Worm (Caenorhabditis elegans) whole organism, midembryonic: ENCODE data around the gene srx-92.
"Not testable (repeated sequence)": the region's sequence is repeated elsewhere in the genome, so short reads cannot be mapped to it uniquely, and the experiment has no call there.

Experiments
- T22C8.4 ChIP-seq: fragments of 200-800 bp; sonication (Bioruptor generic); IDR thresholded peaks from 2 replicates; pipeline ENCODE4 v1.3.6; 2022; ENCODE audit warnings: missing genetic modification characterization, missing compliant biosample characterization
- cog-1 ChIP-seq: sonication (generic microtip); optimal IDR thresholded peaks from 2 replicates; lab custom pipeline; 2016; ENCODE audit warnings: missing genetic modification characterization, missing compliant biosample characterization
- flt-1 ChIP-seq: fragments of 200-800 bp; sonication (Bioruptor generic); IDR thresholded peaks from 2 replicates; pipeline ENCODE4 v1.3.6; 2022; ENCODE audit warnings: missing genetic modification characterization, missing compliant biosample characterization
- klf-2 ChIP-seq: fragments of 200-800 bp; sonication (Bioruptor generic); conservative IDR thresholded peaks from 2 replicates; pipeline ENCODE4 v1.3.6; 2022; ENCODE audit warnings: missing genetic modification reagents, missing genetic modification characterization, missing compliant biosample characterization
- med-1 ChIP-seq: sonication (generic microtip); optimal IDR thresholded peaks from 2 replicates; lab custom pipeline; 2017; ENCODE audit warnings: missing genetic modification characterization, mild to moderate bottlenecking, missing compliant biosample characterization, antibody characterized with exemption, missing genetic modification reagents; ENCODE audit not compliant: insufficient read depth
- ref-1 ChIP-seq: fragments of 200-800 bp; sonication (Bioruptor generic); conservative IDR thresholded peaks from 2 replicates; pipeline ENCODE4 v1.3.6; 2022; ENCODE audit warnings: missing genetic modification reagents, missing genetic modification characterization, missing compliant biosample characterization
- tab-1 ChIP-seq: fragments of 200-800 bp; sonication (Bioruptor generic); IDR thresholded peaks from 2 replicates; pipeline ENCODE4 v1.3.6; 2022; ENCODE audit warnings: missing genetic modification characterization, missing compliant biosample characterization
- ztf-23 ChIP-seq: fragments of 200-800 bp; sonication (Bioruptor generic); IDR thresholded peaks from 2 replicates; pipeline ENCODE4 v1.3.6; 2022; ENCODE audit warnings: missing genetic modification reagents, missing genetic modification characterization, missing compliant biosample characterization
- ztf-29 ChIP-seq: fragments of 200-800 bp; sonication (Bioruptor generic); IDR thresholded peaks from 2 replicates; pipeline ENCODE4 v1.3.6; 2022; ENCODE audit warnings: missing genetic modification reagents, missing genetic modification characterization, missing compliant biosample characterization

The srx-92 gene

DNA sequence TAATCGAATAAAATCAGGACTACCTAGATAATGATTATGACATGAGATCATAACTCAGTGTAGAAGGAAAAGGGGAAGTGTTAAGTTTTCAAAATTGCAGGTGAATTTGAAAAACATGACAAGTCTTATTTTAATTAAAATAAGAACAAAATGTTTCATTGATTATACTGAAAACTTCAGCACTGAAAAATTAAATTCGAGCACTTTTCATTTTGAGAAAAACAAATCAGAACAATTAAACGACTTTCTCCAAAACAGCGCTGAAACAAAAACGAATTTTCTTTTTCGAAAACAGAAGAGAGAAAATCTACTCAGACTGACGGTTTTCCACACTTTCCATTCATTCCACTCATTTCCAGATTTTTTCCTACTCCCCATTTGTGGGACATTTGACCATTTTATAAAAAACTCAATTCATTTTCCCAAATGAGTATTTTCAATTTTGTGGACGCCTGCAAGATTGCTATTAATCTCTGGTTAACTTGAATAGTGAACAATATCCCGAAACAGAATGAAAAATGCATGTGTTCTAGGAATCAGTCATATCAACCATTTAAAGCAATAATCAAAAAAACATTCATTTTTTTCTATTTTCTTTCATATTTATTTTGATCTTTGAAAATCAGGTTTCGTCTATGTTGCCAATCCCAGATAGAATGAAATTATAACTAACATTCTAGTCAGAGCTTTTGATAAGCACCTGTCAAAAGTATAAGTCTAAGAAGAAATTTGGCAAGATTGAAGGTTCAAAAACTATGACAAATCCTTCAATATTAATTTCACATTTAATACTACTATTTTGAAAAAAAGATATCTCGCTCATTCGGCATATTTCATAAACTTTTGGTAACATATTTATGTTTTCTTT is 27.2 kb upstream of the srx-92 start, which contains the start of the genes srh-231 and srh-275:
Gene srh-231 (minus strand): TSS at position 51 of the 868 bp plus-strand sequence.
Gene srh-275 (plus strand): TSS at position 818 of the 868 bp plus-strand sequence.
- TF ChIP-seq klf-2 (GFP tag; lab: Robert Waterston, UW) (no peak), med-1 (GFP tag; lab: Kevin White, UChicago) (no peak), flt-1 (no peak), tab-1 (GFP tag; lab: Robert Waterston, UW) (no peak), ref-1 (GFP tag; lab: Robert Waterston, UW) (no peak), cog-1 (tag; lab: Kevin White, UChicago) (no peak)

DNA sequence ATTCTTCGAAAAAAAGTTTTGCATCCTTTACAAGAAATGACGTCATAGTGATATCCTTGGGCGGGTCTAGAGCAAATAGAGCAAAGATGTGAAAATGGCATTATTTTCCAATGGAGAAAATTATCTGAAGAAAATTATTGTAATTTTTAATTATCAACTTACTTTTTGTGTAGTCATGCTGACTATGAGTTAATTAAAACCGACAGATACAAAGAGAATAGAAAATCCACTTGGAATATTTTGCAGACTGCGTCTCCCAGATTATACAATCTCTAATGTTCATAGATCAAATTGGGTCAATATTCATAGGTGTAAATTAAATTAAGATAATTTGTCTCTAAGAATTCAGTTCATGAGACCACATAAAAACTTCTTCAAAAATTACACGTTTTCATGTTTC is 24.4 kb upstream of the srx-92 start, which contains the start of gene nhr-149:
Gene nhr-149 (minus strand): TSS at position 101 of the 400 bp plus-strand sequence.
- TF ChIP-seq cog-1 (tag; lab: Kevin White, UChicago) = no peak
- TF ChIP-seq flt-1 = no peak

DNA sequence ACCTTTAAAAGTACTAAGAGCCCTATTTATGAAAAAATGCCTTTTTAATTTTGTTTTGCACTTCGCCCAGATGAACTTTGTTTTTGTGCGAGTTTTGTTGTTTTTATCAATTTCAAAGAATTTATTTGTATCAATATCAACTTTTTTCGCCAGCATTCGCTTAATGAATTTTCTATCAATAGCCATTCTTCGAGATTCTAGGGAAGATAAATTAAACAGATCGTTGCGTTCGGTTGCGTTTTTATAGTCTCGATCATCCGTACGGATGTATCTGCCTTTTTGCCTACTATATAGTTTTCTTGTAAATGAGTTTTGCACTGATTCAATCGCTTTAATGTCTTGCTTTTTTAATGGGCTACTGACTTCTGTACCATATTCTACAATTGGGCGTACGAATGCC is 20.3 kb upstream of the srx-92 start, which contains the start of gene nhr-147:
Gene nhr-147 (plus strand): TSS at position 301 of the 400 bp plus-strand sequence.
- not testable (repeated sequence) for TF ChIP-seq ref-1 (GFP tag; lab: Robert Waterston, UW); ztf-23; med-1 (GFP tag; lab: Kevin White, UChicago)

DNA sequence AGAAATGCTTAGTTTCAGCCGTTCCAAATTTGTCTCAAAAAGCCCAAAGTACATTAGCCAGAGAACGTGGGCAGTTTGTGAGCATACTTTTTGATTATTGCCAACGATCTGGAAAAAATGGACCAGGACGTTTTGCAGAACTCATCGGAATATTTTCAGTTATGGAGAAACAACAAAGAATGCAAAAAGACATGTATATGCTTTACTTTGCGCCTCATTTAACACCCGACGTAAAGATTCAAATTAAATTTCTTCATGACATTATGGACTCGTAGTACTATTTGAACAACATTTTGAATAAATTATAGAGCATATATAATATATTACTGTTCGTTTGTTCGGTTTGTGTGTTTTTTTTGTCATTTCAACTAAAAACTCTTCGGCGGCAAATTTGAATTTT is 18.3 kb upstream of the srx-92 start, which contains the start of gene srh-244:
Gene srh-244 (plus strand): TSS at position 301 of the 400 bp plus-strand sequence.
- TF ChIP-seq klf-2 (GFP tag; lab: Robert Waterston, UW) (no peak), tab-1 (GFP tag; lab: Robert Waterston, UW) (no peak), T22C8.4 (GFP tag; lab: Robert Waterston, UW) (no peak), ztf-23 (no peak), med-1 (GFP tag; lab: Kevin White, UChicago) (no peak)

DNA sequence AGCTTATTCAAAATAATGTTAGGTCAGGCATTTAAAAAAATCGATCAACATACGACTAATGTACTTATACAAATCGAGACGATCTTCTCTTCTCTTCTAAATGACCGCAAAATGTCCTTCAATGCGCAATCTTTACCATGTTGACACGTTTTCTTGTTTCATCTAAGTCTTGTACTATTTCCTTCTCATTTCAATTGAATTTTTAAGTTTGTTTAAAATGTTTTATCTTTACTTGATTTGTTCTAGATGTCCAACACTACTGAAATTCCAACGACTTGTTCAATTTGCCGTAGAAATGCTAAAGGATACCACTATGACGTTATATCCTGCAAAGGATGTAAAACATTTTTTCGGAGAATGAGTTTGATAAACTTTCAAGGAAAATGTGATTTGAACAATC is 16.8 kb upstream of the srx-92 start, which contains the start of the genes nhr-263 and nhr-148:
Gene nhr-263 (minus strand): TSS at position 101 of the 400 bp plus-strand sequence.
Gene nhr-148 (plus strand): TSS at position 215 of the 400 bp plus-strand sequence.
- no peak for TF ChIP-seq cog-1 (tag; lab: Kevin White, UChicago)
- TF ChIP-seq T22C8.4 (GFP tag; lab: Robert Waterston, UW) = no peak
- no peak for TF ChIP-seq med-1 (GFP tag; lab: Kevin White, UChicago)
- TF ChIP-seq ztf-23 = no peak
- no peak for TF ChIP-seq tab-1 (GFP tag; lab: Robert Waterston, UW)
- TF ChIP-seq klf-2 (GFP tag; lab: Robert Waterston, UW) = no peak
- TF ChIP-seq ref-1 (GFP tag; lab: Robert Waterston, UW) = no peak
- TF ChIP-seq flt-1 = no peak
- TF ChIP-seq ztf-29 (GFP tag; lab: Robert Waterston, UW) = no peak

DNA sequence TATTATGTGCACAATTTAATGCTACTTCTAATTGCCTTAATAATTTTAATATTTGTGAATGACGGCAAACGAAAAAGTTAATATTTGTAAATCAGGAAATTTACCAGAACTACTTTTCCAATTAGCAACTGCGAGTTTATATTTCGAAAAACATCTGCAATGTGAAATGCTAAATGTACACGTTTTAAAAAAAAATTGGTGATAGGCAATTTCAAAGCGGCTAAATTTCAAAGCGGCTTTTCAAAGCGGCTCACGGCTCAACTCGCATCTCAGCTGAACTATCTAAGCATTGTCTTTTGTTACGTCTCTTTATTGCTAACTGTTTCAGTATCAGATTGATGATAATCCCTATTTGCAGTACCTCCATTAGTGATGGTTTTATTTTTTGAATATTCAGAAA is 14.6 kb upstream of the srx-92 start, which contains the start of gene srh-187:
Gene srh-187 (minus strand): TSS at position 101 of the 400 bp plus-strand sequence.
- TF ChIP-seq ref-1 (GFP tag; lab: Robert Waterston, UW) (no peak), klf-2 (GFP tag; lab: Robert Waterston, UW) (no peak)

DNA sequence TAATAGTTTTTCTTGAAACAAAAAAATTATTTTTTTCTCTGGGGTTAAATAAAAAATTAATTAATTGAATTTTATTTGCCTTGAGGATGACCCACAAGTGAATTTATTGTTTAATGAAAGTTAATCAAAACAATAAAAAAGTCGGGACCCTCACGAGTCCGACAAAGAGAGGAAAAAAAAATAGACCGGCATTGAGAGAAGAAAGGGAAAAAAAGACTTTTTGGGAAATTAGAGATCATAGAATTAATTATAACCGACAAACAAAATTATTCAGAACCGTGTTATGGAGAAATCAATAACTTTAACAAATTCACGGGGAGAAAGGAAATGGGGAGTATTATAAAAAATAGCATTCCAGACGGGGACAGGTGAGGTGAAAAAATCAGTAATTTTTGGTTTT is 12.0 kb upstream of the srx-92 start, which contains the start of gene F10G2.7:
Gene F10G2.7 (minus strand): TSS at position 101 of the 400 bp plus-strand sequence.
- not testable (repeated sequence) for TF ChIP-seq T22C8.4 (GFP tag; lab: Robert Waterston, UW); ref-1 (GFP tag; lab: Robert Waterston, UW); med-1 (GFP tag; lab: Kevin White, UChicago)

DNA sequence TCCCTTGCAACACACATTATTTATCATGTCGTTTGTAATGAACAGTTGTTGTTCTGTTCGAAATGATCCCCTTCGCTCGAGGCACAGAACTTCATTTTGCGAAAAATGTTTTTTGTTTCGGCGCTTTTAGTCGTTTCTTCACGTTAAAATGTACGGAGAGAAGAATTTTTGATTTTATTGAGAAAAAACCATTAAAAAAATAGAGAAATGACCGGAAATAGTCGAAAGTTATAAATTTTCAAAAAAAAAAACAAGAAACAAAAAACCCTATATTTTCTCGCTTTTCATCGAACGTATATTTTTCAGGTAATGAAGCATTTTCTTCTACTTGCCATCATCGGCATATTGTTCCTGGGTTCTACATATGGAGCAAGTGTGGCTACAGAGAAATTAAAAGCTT is 7.1 kb upstream of the srx-92 start, which contains the start of gene F10G2.1:
Gene F10G2.1 (plus strand): TSS at position 301 of the 400 bp plus-strand sequence.
- no peak for TF ChIP-seq T22C8.4 (GFP tag; lab: Robert Waterston, UW)
- no peak for TF ChIP-seq flt-1
- TF ChIP-seq klf-2 (GFP tag; lab: Robert Waterston, UW) = no peak
- TF ChIP-seq tab-1 (GFP tag; lab: Robert Waterston, UW) = no peak
- no peak for TF ChIP-seq ztf-29 (GFP tag; lab: Robert Waterston, UW)
- no peak for TF ChIP-seq ref-1 (GFP tag; lab: Robert Waterston, UW)

DNA sequence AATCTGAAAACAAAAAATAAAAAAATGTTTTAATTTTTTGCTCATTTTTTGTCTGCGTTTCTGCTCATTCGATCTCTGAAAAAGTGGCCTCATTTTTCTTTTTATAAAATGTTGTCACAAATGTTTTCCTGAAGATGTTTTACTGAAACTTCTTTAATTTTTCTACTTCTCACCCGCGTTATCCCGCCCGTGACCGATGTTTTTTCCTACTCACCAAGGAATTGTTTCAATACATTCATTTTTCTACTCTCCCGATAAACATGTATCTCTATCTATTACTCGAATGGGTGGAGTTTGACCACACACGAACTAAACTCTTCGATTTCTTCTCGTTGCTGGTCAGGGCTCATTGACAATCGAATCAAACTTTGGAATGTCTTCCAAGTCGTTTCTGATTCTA is 5.7 kb upstream of the srx-92 start, which contains the start of gene F10G2.2:
Gene F10G2.2 (plus strand): TSS at position 301 of the 400 bp plus-strand sequence.
- TF ChIP-seq med-1 (GFP tag; lab: Kevin White, UChicago) (no peak), klf-2 (GFP tag; lab: Robert Waterston, UW) (no peak), cog-1 (tag; lab: Kevin White, UChicago) (no peak), ztf-29 (GFP tag; lab: Robert Waterston, UW) (no peak), ztf-23 (no peak), flt-1 (no peak), tab-1 (GFP tag; lab: Robert Waterston, UW) (no peak), T22C8.4 (GFP tag; lab: Robert Waterston, UW) (no peak), ref-1 (GFP tag; lab: Robert Waterston, UW) (no peak)

DNA sequence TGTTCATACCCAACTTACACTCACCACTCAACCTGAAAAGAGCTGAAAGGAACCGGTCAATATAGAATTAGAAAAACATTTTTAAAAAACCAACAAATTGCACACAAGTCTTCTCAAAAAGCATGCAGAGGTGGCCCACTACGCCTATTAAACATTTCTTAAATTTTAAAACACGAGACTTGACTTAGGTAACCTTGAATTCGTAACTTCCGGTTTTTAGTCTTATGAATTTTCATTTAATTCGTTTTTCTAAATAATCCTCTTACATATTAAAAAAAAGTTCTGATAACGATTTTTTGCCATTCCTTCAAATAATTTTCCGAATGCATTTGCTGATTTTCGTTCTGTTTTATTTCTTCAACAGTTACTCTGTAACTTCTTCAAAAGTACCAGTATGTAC is 2.9 kb upstream of the srx-92 start, which contains the start of gene clec-7:
Gene clec-7 (plus strand): TSS at position 301 of the 400 bp plus-strand sequence.
- TF ChIP-seq ztf-23 (no peak), ztf-29 (GFP tag; lab: Robert Waterston, UW) (no peak), T22C8.4 (GFP tag; lab: Robert Waterston, UW) (no peak), flt-1 (no peak), cog-1 (tag; lab: Kevin White, UChicago) (no peak), ref-1 (GFP tag; lab: Robert Waterston, UW) (no peak), med-1 (GFP tag; lab: Kevin White, UChicago) (no peak), tab-1 (GFP tag; lab: Robert Waterston, UW) (no peak), klf-2 (GFP tag; lab: Robert Waterston, UW) (no peak)
